Fruit fly (Drosophila melanogaster) whole organism, embryonic: ENCODE data around the gene CG16790.

Source experiments
- ATbp ChIP-seq: fragments of 200-800 bp; sonication (Bioruptor generic); optimal IDR thresholded peaks from 2 replicates; lab custom pipeline; 2017; ENCODE audit warnings: missing biosample characterization, mild to moderate bottlenecking, missing genetic modification characterization, missing genetic modification reagents
- Atf6 ChIP-seq: fragments of 200-800 bp; sonication (Bioruptor generic); IDR thresholded peaks from 2 replicates; pipeline ENCODE4 v1.3.6; 2022; ENCODE audit warnings: missing biosample characterization, missing genetic modification characterization
- CG10462 ChIP-seq: fragments of 200-800 bp; sonication (Bioruptor generic); optimal IDR thresholded peaks from 2 replicates; lab custom pipeline; 2016; ENCODE audit warnings: missing biosample characterization, missing genetic modification characterization
- CG11504 ChIP-seq: fragments of 200-800 bp; sonication (Bioruptor generic); optimal IDR thresholded peaks from 3 replicates; lab custom pipeline; 2019; ENCODE audit warnings: missing biosample characterization, mild to moderate bottlenecking, missing genetic modification characterization, moderate library complexity
- CG13287 ChIP-seq: fragments of 200-800 bp; sonication (Bioruptor generic); IDR thresholded peaks from 2 replicates; pipeline ENCODE4 v1.3.6; 2022; ENCODE audit warnings: missing biosample characterization, missing genetic modification characterization; ENCODE audit not compliant: partially characterized antibody
- CG14050 ChIP-seq: fragments of 200-800 bp; sonication (Bioruptor generic); IDR thresholded peaks from 3 replicates; pipeline ENCODE4 v1.3.6; 2022; ENCODE audit warnings: missing biosample characterization, missing genetic modification characterization
- CG15479 ChIP-seq: fragments of 200-800 bp; sonication (Bioruptor generic); optimal IDR thresholded peaks from 3 replicates; lab custom pipeline; 2019; ENCODE audit warnings: missing biosample characterization, mild to moderate bottlenecking, missing genetic modification characterization, moderate library complexity
- CG17359 ChIP-seq: fragments of 200-800 bp; sonication (Bioruptor generic); optimal IDR thresholded peaks from 3 replicates; lab custom pipeline; 2018; ENCODE audit warnings: missing biosample characterization, mild to moderate bottlenecking, missing genetic modification characterization, moderate library complexity
- CG18599 ChIP-seq: fragments of 200-800 bp; sonication (Bioruptor generic); optimal IDR thresholded peaks from 3 replicates; lab custom pipeline; 2017; ENCODE audit warnings: missing biosample characterization, missing genetic modification characterization, mild to moderate bottlenecking, moderate library complexity, missing genetic modification reagents
- CG2678 ChIP-seq: fragments of 200-800 bp; sonication (Bioruptor generic); optimal IDR thresholded peaks from 3 replicates; lab custom pipeline; 2019; ENCODE audit warnings: missing biosample characterization, mild to moderate bottlenecking, missing genetic modification characterization, moderate library complexity
- CG4707 ChIP-seq: fragments of 200-800 bp; sonication (Bioruptor generic); optimal IDR thresholded peaks from 2 replicates; lab custom pipeline; 2018; ENCODE audit warnings: missing biosample characterization, mild to moderate bottlenecking, missing genetic modification characterization, moderate library complexity
- CG5180 ChIP-seq: fragments of 200-800 bp; sonication (Bioruptor generic); optimal IDR thresholded peaks from 3 replicates; lab custom pipeline; 2017; ENCODE audit warnings: missing biosample characterization, missing genetic modification characterization, mild to moderate bottlenecking, moderate library complexity, missing genetic modification reagents
- CG6813 ChIP-seq: fragments of 200-800 bp; sonication (Bioruptor generic); optimal IDR thresholded peaks from 2 replicates; lab custom pipeline; 2017; ENCODE audit warnings: missing biosample characterization, missing genetic modification characterization, mild to moderate bottlenecking, moderate library complexity, missing genetic modification reagents
- CG8290 ChIP-seq, 3 experiments: fragments of 200-800 bp; sonication (Bioruptor generic); optimal IDR thresholded peaks; 2 replicates each; lab custom pipeline; 2016 to 2019; ENCODE audit warnings: missing biosample characterization in 3 of 3, missing genetic modification characterization in 3 of 3, mild to moderate bottlenecking in 2 of 3, moderate library complexity in 1 of 3
- GATAe ChIP-seq: fragments of 200-800 bp; sonication (Bioruptor generic); conservative IDR thresholded peaks from 2 replicates; pipeline ENCODE4 v1.3.6; 2022; ENCODE audit warnings: missing biosample characterization, missing genetic modification characterization
- HHEX ChIP-seq: fragments of 200-800 bp; sonication (Bioruptor generic); optimal IDR thresholded peaks from 3 replicates; lab custom pipeline; 2017; ENCODE audit warnings: missing biosample characterization, mild to moderate bottlenecking, missing genetic modification characterization, missing genetic modification reagents
- Hey ChIP-seq: fragments of 200-800 bp; sonication (Bioruptor generic); optimal IDR thresholded peaks from 3 replicates; lab custom pipeline; 2018; ENCODE audit warnings: missing biosample characterization, mild to moderate bottlenecking, missing genetic modification characterization
- HmgZ ChIP-seq: fragments of 200-800 bp; sonication (Bioruptor generic); optimal IDR thresholded peaks from 2 replicates; lab custom pipeline; 2018; ENCODE audit warnings: missing biosample characterization, mild to moderate bottlenecking, missing genetic modification characterization
- Hr3 ChIP-seq: fragments of 200-800 bp; sonication (Bioruptor generic); optimal IDR thresholded peaks from 3 replicates; lab custom pipeline; 2016; ENCODE audit warnings: missing biosample characterization, missing genetic modification characterization
- Med ChIP-seq: fragments of 200-800 bp; sonication (Bioruptor generic); peaks from one replicate; lab custom pipeline; 2016; ENCODE audit warnings: missing biosample characterization, missing genetic modification characterization, mild to moderate bottlenecking, inconsistent platforms, moderate library complexity
- Rx ChIP-seq: fragments of 200-800 bp; sonication (Bioruptor generic); IDR thresholded peaks from 2 replicates; pipeline ENCODE4 v1.3.6; 2022; ENCODE audit warnings: missing biosample characterization, missing genetic modification characterization
- cg ChIP-seq: fragments of 200-800 bp; sonication (Bioruptor generic); optimal IDR thresholded peaks from 3 replicates; lab custom pipeline; 2019; ENCODE audit warnings: missing biosample characterization, mild to moderate bottlenecking, missing genetic modification characterization, moderate library complexity
- corto ChIP-seq: fragments of 200-800 bp; sonication (Bioruptor generic); optimal IDR thresholded peaks from 2 replicates; lab custom pipeline; 2016; ENCODE audit warnings: missing biosample characterization, mild to moderate bottlenecking, missing genetic modification characterization, moderate library complexity
- dati ChIP-seq: fragments of 200-800 bp; sonication (Bioruptor generic); IDR thresholded peaks from 2 replicates; pipeline ENCODE4 v1.3.6; 2022; ENCODE audit warnings: missing biosample characterization, missing genetic modification characterization
- ftz-f1 ChIP-seq: fragments of 200-800 bp; sonication (Bioruptor generic); optimal IDR thresholded peaks from 2 replicates; lab custom pipeline; 2016; ENCODE audit warnings: missing biosample characterization, missing genetic modification characterization
- grn ChIP-seq: fragments of 200-800 bp; sonication (Bioruptor generic); optimal IDR thresholded peaks from 3 replicates; lab custom pipeline; 2017; ENCODE audit warnings: missing biosample characterization, missing genetic modification characterization
- lab ChIP-seq: fragments of 200-800 bp; sonication (Bioruptor generic); optimal IDR thresholded peaks from 3 replicates; lab custom pipeline; 2017; ENCODE audit warnings: missing biosample characterization, missing genetic modification characterization, mild to moderate bottlenecking, moderate library complexity, missing genetic modification reagents
- mirr ChIP-seq: fragments of 200-800 bp; sonication (Bioruptor generic); optimal IDR thresholded peaks from 3 replicates; lab custom pipeline; 2018; ENCODE audit warnings: missing biosample characterization, mild to moderate bottlenecking, missing genetic modification characterization
- nerfin-2 ChIP-seq: fragments of 200-800 bp; sonication (Bioruptor generic); IDR thresholded peaks from 2 replicates; pipeline ENCODE4 v1.3.6; 2022; ENCODE audit warnings: missing biosample characterization, missing genetic modification characterization; ENCODE audit not compliant: partially characterized antibody
- odd ChIP-seq: fragments of 200-800 bp; sonication (Bioruptor generic); optimal IDR thresholded peaks from 2 replicates; lab custom pipeline; 2017; ENCODE audit warnings: missing biosample characterization, mild to moderate bottlenecking, missing genetic modification characterization
- scrt ChIP-seq: fragments of 200-800 bp; sonication (Bioruptor generic); optimal IDR thresholded peaks from 2 replicates; lab custom pipeline; 2018; ENCODE audit warnings: missing biosample characterization, mild to moderate bottlenecking, missing genetic modification characterization, moderate library complexity
- slp2 ChIP-seq: fragments of 200-800 bp; sonication (Bioruptor generic); optimal IDR thresholded peaks from 2 replicates; lab custom pipeline; 2016; ENCODE audit warnings: missing biosample characterization, missing genetic modification characterization
- sug ChIP-seq: fragments of 200-800 bp; optimal IDR thresholded peaks from 2 replicates; lab custom pipeline; 2019; ENCODE audit warnings: missing biosample characterization, mild to moderate bottlenecking, missing genetic modification characterization, moderate library complexity
- twi ChIP-seq: fragments of 200-800 bp; optimal IDR thresholded peaks from 2 replicates; lab custom pipeline; 2019; ENCODE audit warnings: missing biosample characterization, mild to moderate bottlenecking, missing genetic modification characterization, moderate library complexity
- vvl ChIP-seq: fragments of 200-800 bp; sonication (Bioruptor generic); IDR thresholded peaks from 2 replicates; pipeline ENCODE4 v1.3.6; 2022; ENCODE audit warnings: missing biosample characterization, missing genetic modification characterization
- wek ChIP-seq: fragments of 200-800 bp; sonication (Bioruptor generic); optimal IDR thresholded peaks from 3 replicates; lab custom pipeline; 2018; ENCODE audit warnings: missing biosample characterization, mild to moderate bottlenecking, missing genetic modification characterization, moderate library complexity
- zf30C ChIP-seq: fragments of 200-800 bp; sonication (Bioruptor generic); optimal IDR thresholded peaks from 3 replicates; lab custom pipeline; 2018; ENCODE audit warnings: missing biosample characterization, mild to moderate bottlenecking, missing genetic modification characterization

Gene CG16790

DNA sequence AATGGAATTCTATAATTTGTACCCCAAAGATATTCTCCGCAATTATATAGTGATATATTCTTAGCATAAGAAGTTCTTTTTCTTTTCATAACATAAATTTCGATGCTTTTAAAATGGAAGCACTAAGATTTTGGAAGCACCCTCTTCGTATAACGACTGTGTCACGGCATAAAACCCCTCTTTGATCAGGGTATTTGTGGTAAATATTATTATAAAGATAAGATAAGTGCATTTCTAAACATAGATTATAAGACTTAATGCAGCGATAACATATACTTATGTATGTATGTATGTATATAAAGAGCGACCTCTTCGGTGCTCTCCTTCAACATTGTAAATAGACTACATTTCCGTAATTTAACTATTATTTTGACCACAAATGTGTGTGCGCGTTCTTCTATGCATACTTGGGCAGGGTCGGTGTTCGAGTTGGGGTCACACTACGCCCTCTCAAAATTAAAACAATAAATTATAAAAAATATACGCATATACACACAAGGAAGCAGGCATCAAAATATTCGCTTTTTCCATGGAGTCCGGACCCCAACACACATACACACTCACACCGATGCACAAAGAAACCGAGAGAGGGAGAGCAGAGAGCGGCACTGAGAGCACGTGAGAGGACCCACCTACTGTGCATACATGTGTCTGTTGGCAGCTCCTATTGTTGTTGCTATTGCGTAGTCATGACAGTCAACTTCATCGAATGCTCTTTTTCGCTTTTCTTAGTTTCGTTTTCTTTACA is 19.6 kb downstream of the CG16790 start (continued):
- TF ChIP-seq CG5180 (GFP tag; lab: Kevin White, UChicago) = peak; percentile 40
- no peak for TF ChIP-seq nerfin-2 (GFP tag; lab: Robert Waterston, UW)
- no peak for TF ChIP-seq Atf6 (GFP tag; lab: Robert Waterston, UW)
- TF ChIP-seq CG17359 (tag; lab: Kevin White, UChicago) = peak; percentile 17
- no peak for TF ChIP-seq CG14050 (GFP tag; lab: Robert Waterston, UW)
- TF ChIP-seq odd (GFP tag; lab: Kevin White, UChicago) = peak; percentile 6
- TF ChIP-seq corto = peak; percentile 42
- TF ChIP-seq slp2 = no peak
- TF ChIP-seq ATbp (GFP tag; lab: Kevin White, UChicago) = peak; percentile 27
- TF ChIP-seq lab (GFP tag; lab: Kevin White, UChicago) = peak; percentile 36

DNA sequence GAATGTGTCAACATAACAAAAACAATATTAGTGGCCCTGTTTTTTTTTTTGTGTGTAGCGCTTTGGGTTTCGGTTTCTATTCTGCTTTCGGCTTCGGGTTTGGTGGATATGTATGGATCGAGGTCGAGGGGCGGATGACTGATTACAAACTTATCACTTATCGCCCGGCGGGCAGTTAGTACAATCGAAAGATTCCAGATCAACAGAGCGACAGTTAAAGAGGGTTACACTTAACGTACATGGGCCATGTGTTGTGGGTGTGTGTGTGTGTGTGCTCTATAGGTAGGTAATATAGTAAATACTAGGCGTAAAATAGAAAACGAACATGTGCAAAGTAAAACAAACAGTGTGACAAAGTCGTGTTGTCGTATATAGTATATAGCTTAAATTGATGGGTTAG is 21.2 kb downstream of the CG16790 start:
- TF ChIP-seq dati (GFP tag; lab: Robert Waterston, UW) = no peak
- TF ChIP-seq Hr3 (GFP tag; lab: Kevin White, UChicago) = no peak
- TF ChIP-seq CG13287 = no peak
- peak; percentile 80 for TF ChIP-seq GATAe
- TF ChIP-seq CG6813 (GFP tag; lab: Kevin White, UChicago) = peak; percentile 10
- TF ChIP-seq CG2678 (tag; lab: Kevin White, UChicago) = no peak
- TF ChIP-seq HmgZ (tag; lab: Kevin White, UChicago) = peak; percentile 32
- TF ChIP-seq CG10462 (GFP tag; lab: Kevin White, UChicago) = no peak
- no peak for TF ChIP-seq HHEX (GFP tag; lab: Kevin White, UChicago)
- TF ChIP-seq mirr (GFP tag; lab: Kevin White, UChicago) = peak; percentile 12
- no peak for TF ChIP-seq Rx (GFP tag; lab: Robert Waterston, UW)
- peak; percentile 18 for TF ChIP-seq CG15479 (GFP tag; lab: Kevin White, UChicago)
- TF ChIP-seq Hey (tag; lab: Kevin White, UChicago) = peak; percentile 81
- TF ChIP-seq CG11504 (tag; lab: Kevin White, UChicago) = no peak
- 0 out of 2 replicates have a peak, but pooled peaks have one; percentile 14 for TF ChIP-seq vvl (GFP tag; lab: Robert Waterston, UW)
- peak; percentile 58 for TF ChIP-seq ftz-f1 (GFP tag; lab: Kevin White, UChicago)
- TF ChIP-seq twi = peak; percentile 70
- peak; percentile 41 for TF ChIP-seq sug
- no peak for TF ChIP-seq CG18599
- no peak for TF ChIP-seq CG8290 (GFP tag; optimal IDR thresholded peaks at IDR 0.05; lab: Kevin White, UChicago)
- peak in 1 of 2 experiments; percentile 10 for TF ChIP-seq CG8290 (tag; optimal IDR thresholded peaks at IDR 0.05; lab: Kevin White, UChicago)
- no peak for TF ChIP-seq scrt
- peak; percentile 93 for TF ChIP-seq grn
- TF ChIP-seq Med (GFP tag; lab: Kevin White, UChicago) = peak; percentile 26
- TF ChIP-seq cg (GFP tag; lab: Kevin White, UChicago) = peak; percentile 40
- peak; percentile 15 for TF ChIP-seq wek (GFP tag; lab: Kevin White, UChicago)
- TF ChIP-seq CG4707 (GFP tag; lab: Kevin White, UChicago) = no peak
- peak; percentile 32 for TF ChIP-seq zf30C (GFP tag; lab: Kevin White, UChicago)
- TF ChIP-seq, all 482 proteins: peak for 16
